Worm (Caenorhabditis elegans): ENCODE measurements around the gene nhr-63.

- TF ChIP-seq ama-1 (optimal IDR thresholded peaks at IDR 0.05) (peak; percentile 83), ceh-13 (GFP tag; optimal IDR thresholded peaks at IDR 0.05) (no peak), scrt-1 (GFP tag; IDR thresholded peaks at IDR 0.05) (no peak), tbx-37 (GFP tag; conservative IDR thresholded peaks at IDR 0.05) (no peak)
Measured at ce11 chrV:16042743-16043014, 40.3 kb downstream of the nhr-63 start.

Measured in whole organism, early embryonic.